Worm (Caenorhabditis elegans) whole organism, L4 larva: ENCODE results near the gene pqn-25.

Experiments used
- Y48G9A.11 ChIP-seq: fragments of 200-800 bp; sonication (Bioruptor generic); IDR thresholded peaks from 2 replicates; pipeline ENCODE4 v1.3.6; 2022; ENCODE audit warnings: missing genetic modification reagents, missing genetic modification characterization, missing compliant biosample characterization
- ceh-28 ChIP-seq: fragments of 150-350 bp; optimal IDR thresholded peaks from 2 replicates; lab custom pipeline; 2014; ENCODE audit warnings: missing biosample characterization, missing genetic modification reagents, missing genetic modification characterization
- egl-27 ChIP-seq: sonication (generic microtip); optimal IDR thresholded peaks from 3 replicates; lab custom pipeline; 2017; ENCODE audit warnings: missing biosample characterization, missing genetic modification reagents, missing genetic modification characterization
- fos-1 ChIP-seq: fragments of 150-350 bp; optimal IDR thresholded peaks from 2 replicates; lab custom pipeline; 2014; ENCODE audit warnings: missing biosample characterization, missing genetic modification characterization
- lin-15B ChIP-seq: fragments of 150-350 bp; sonication (generic microtip); optimal IDR thresholded peaks from 3 replicates; lab custom pipeline; 2014; ENCODE audit warnings: missing biosample characterization, missing genetic modification characterization
- lir-3 ChIP-seq: sonication (generic microtip); optimal IDR thresholded peaks from 2 replicates; lab custom pipeline; 2016; ENCODE audit warnings: mild to moderate bottlenecking, missing genetic modification characterization, missing compliant biosample characterization
- mep-1 ChIP-seq: fragments of 150-350 bp; sonication (generic microtip); optimal IDR thresholded peaks from 3 replicates; lab custom pipeline; 2014; ENCODE audit warnings: missing biosample characterization, missing genetic modification characterization
- nhr-11 ChIP-seq: fragments of 150-350 bp; optimal IDR thresholded peaks from 2 replicates; lab custom pipeline; 2014; ENCODE audit warnings: missing biosample characterization, missing genetic modification characterization
- nhr-6 ChIP-seq: fragments of 150-350 bp; optimal IDR thresholded peaks from 2 replicates; lab custom pipeline; 2014; ENCODE audit warnings: missing biosample characterization, missing genetic modification characterization
- snpc-4 ChIP-seq: fragments of 150-350 bp; optimal IDR thresholded peaks from 2 replicates; lab custom pipeline; 2014; ENCODE audit warnings: missing biosample characterization, missing genetic modification characterization
- unc-62 ChIP-seq, 3 experiments: fragments of 150-350 bp in 1 of 3; sonication (generic microtip); optimal IDR thresholded peaks in 2 of 3; peaks in 1 of 3; 1 replicate in 1 of 3; 2 replicates in 2 of 3; lab custom pipeline; 2014 to 2017; ENCODE audit warnings: missing biosample characterization in 3 of 3, missing genetic modification characterization in 3 of 3, missing genetic modification reagents in 3 of 3, missing genotype in 1 of 3
- zfp-3 ChIP-seq: fragments of 200-800 bp; sonication (Bioruptor generic); conservative IDR thresholded peaks from 2 replicates; pipeline ENCODE4 v1.3.6; 2022; ENCODE audit warnings: missing genetic modification reagents, missing genetic modification characterization, missing compliant biosample characterization

ce11 chrIII:5553098-5553497 is 40.7 kb upstream of the pqn-25 start:
- TF ChIP-seq snpc-4 (tag; lab: Kevin White, UChicago) (no peak), nhr-6 (tag; lab: Kevin White, UChicago) (no peak), lin-15B (tag; lab: Kevin White, UChicago) (no peak), egl-27 (no peak), fos-1 (tag; lab: Kevin White, UChicago) (no peak), Y48G9A.11 (no peak), lir-3 (tag; lab: Kevin White, UChicago) (no peak), zfp-3 (GFP tag; lab: Robert Waterston, UW) (no peak), mep-1 (tag; lab: Kevin White, UChicago) (peak; percentile 40), unc-62 (GFP tag; optimal IDR thresholded peaks at IDR 0.05 in 1 of 2; lab: Kevin White, UChicago) (peak; percentile 5 to 26), unc-62 (tag; optimal IDR thresholded peaks at IDR 0.05; lab: Kevin White, UChicago) (no peak), ceh-28 (tag; lab: Kevin White, UChicago) (no peak), nhr-11 (no peak)
